Fruit fly (Drosophila melanogaster) whole organism, embryonic: Measurements from ENCODE around the gene CG11562.

Experiments
- Atf3 ChIP-seq: fragments of 200-800 bp; sonication (Bioruptor generic); optimal IDR thresholded peaks from 3 replicates; lab custom pipeline; 2016; ENCODE audit warnings: missing biosample characterization, missing genetic modification characterization
- BEAF-32 ChIP-seq: fragments of 200-800 bp; sonication (Bioruptor generic); optimal IDR thresholded peaks from 3 replicates; lab custom pipeline; 2017; ENCODE audit warnings: missing biosample characterization, missing genetic modification characterization, mild to moderate bottlenecking, moderate library complexity, missing genetic modification reagents
- CG11723 ChIP-seq: fragments of 200-800 bp; sonication (Bioruptor generic); optimal IDR thresholded peaks from 2 replicates; lab custom pipeline; 2017; ENCODE audit warnings: missing biosample characterization, mild to moderate bottlenecking, missing genetic modification characterization
- CG12071 ChIP-seq: fragments of 200-800 bp; sonication (Bioruptor generic); optimal IDR thresholded peaks from 3 replicates; lab custom pipeline; 2018; ENCODE audit warnings: missing biosample characterization, mild to moderate bottlenecking, missing genetic modification characterization
- CG12744 ChIP-seq: fragments of 200-800 bp; sonication (Bioruptor generic); optimal IDR thresholded peaks from 2 replicates; lab custom pipeline; 2016; ENCODE audit warnings: missing biosample characterization, missing genetic modification characterization
- CG12942 ChIP-seq: fragments of 200-800 bp; sonication (Bioruptor generic); optimal IDR thresholded peaks from 3 replicates; lab custom pipeline; 2016; ENCODE audit warnings: missing biosample characterization, missing genetic modification characterization
- CG14667 ChIP-seq: fragments of 200-800 bp; sonication (Bioruptor generic); IDR thresholded peaks from 2 replicates; pipeline ENCODE4 v1.3.6; 2022; ENCODE audit warnings: missing biosample characterization, missing genetic modification characterization
- CG1603 ChIP-seq: fragments of 200-800 bp; sonication (Bioruptor generic); optimal IDR thresholded peaks from 2 replicates; lab custom pipeline; 2019; ENCODE audit warnings: missing biosample characterization, mild to moderate bottlenecking, missing genetic modification characterization, moderate library complexity
- CG17385 ChIP-seq: fragments of 200-800 bp; sonication (Bioruptor generic); optimal IDR thresholded peaks from 3 replicates; lab custom pipeline; 2018; ENCODE audit warnings: missing biosample characterization, mild to moderate bottlenecking, missing genetic modification characterization
- CG18619 ChIP-seq: fragments of 200-800 bp; sonication (Bioruptor generic); optimal IDR thresholded peaks from 3 replicates; lab custom pipeline; 2017; ENCODE audit warnings: missing biosample characterization, mild to moderate bottlenecking, missing genetic modification characterization
- CG33213 ChIP-seq: fragments of 200-800 bp; sonication (Bioruptor generic); optimal IDR thresholded peaks from 3 replicates; lab custom pipeline; 2016; ENCODE audit warnings: missing biosample characterization, missing genetic modification characterization
- CG3726 ChIP-seq: fragments of 200-800 bp; sonication (Bioruptor generic); IDR thresholded peaks from 3 replicates; pipeline ENCODE4, ENCODE4 v1.3.6; 2022; ENCODE audit warnings: missing biosample characterization, missing genetic modification characterization
- CG3995 ChIP-seq: fragments of 200-800 bp; sonication (Bioruptor generic); optimal IDR thresholded peaks from 3 replicates; lab custom pipeline; 2016; ENCODE audit warnings: missing biosample characterization, missing genetic modification characterization
- CG4404 ChIP-seq: fragments of 200-800 bp; sonication (Bioruptor generic); IDR thresholded peaks from 2 replicates; pipeline ENCODE4 v1.3.6; 2022; ENCODE audit warnings: missing biosample characterization, missing genetic modification characterization
- CG4820 ChIP-seq: fragments of 200-800 bp; sonication (Bioruptor generic); optimal IDR thresholded peaks from 3 replicates; lab custom pipeline; 2016; ENCODE audit warnings: missing biosample characterization, missing genetic modification characterization
- CG6854 ChIP-seq: fragments of 200-800 bp; sonication (Bioruptor generic); optimal IDR thresholded peaks from 3 replicates; lab custom pipeline; 2017; ENCODE audit warnings: missing biosample characterization, mild to moderate bottlenecking, missing genetic modification characterization
- CG9727 ChIP-seq: fragments of 200-800 bp; sonication (Bioruptor generic); optimal IDR thresholded peaks from 3 replicates; lab custom pipeline; 2017; ENCODE audit warnings: missing biosample characterization, mild to moderate bottlenecking, missing genetic modification characterization
- CG9932 ChIP-seq: fragments of 200-800 bp; sonication (Bioruptor generic); IDR thresholded peaks from 2 replicates; pipeline ENCODE4 v1.3.6; 2022; ENCODE audit warnings: missing biosample characterization, missing genetic modification characterization
- D ChIP-seq, 2 experiments: fragments of 200-800 bp in 1 of 2; fragments of >200 bp in 1 of 2; sonication (Bioruptor generic) in 1 of 2; optimal IDR thresholded peaks; 2 replicates in 1 of 2; 3 replicates in 1 of 2; lab custom pipeline; 2017; ENCODE audit warnings: mild to moderate bottlenecking in 1 of 2, missing biosample characterization in 1 of 2, missing genetic modification characterization in 1 of 2, missing genetic modification reagents in 1 of 2
- Dfd ChIP-seq, 2 experiments: fragments of >200 bp; optimal IDR thresholded peaks; 2 replicates each; lab custom pipeline; 2017; ENCODE audit warnings: missing biosample characterization in 2 of 2, missing genetic modification characterization in 2 of 2
- Dip3 ChIP-seq: fragments of 200-800 bp; sonication (Bioruptor generic); optimal IDR thresholded peaks from 3 replicates; lab custom pipeline; 2016; ENCODE audit warnings: missing biosample characterization, missing genetic modification characterization
- Ets65A ChIP-seq: fragments of 200-800 bp; sonication (Bioruptor generic); peaks from one replicate; lab custom pipeline; 2016; ENCODE audit warnings: missing biosample characterization, missing genetic modification characterization
- GATAe ChIP-seq: fragments of 200-800 bp; sonication (Bioruptor generic); conservative IDR thresholded peaks from 2 replicates; pipeline ENCODE4 v1.3.6; 2022; ENCODE audit warnings: missing biosample characterization, missing genetic modification characterization
- HLH3B ChIP-seq: fragments of 200-800 bp; sonication (Bioruptor generic); IDR thresholded peaks from 2 replicates; pipeline ENCODE4 v1.3.6; 2022; ENCODE audit warnings: missing biosample characterization, missing genetic modification characterization
- HLH54F ChIP-seq: fragments of 200-800 bp; sonication (Bioruptor generic); optimal IDR thresholded peaks from 3 replicates; lab custom pipeline; 2016; ENCODE audit warnings: missing biosample characterization, missing genetic modification characterization
- HmgZ ChIP-seq: fragments of 200-800 bp; sonication (Bioruptor generic); optimal IDR thresholded peaks from 2 replicates; lab custom pipeline; 2018; ENCODE audit warnings: missing biosample characterization, mild to moderate bottlenecking, missing genetic modification characterization
- Mad ChIP-seq: fragments of 200-800 bp; sonication (Bioruptor generic); optimal IDR thresholded peaks from 2 replicates; lab custom pipeline; 2016; ENCODE audit warnings: missing biosample characterization, missing genetic modification characterization
- PHDP ChIP-seq: fragments of 200-800 bp; sonication (Bioruptor generic); optimal IDR thresholded peaks from 3 replicates; lab custom pipeline; 2018; ENCODE audit warnings: missing biosample characterization, mild to moderate bottlenecking, missing genetic modification characterization, moderate library complexity
- Poxn ChIP-seq: fragments of 200-800 bp; sonication (Bioruptor generic); IDR thresholded peaks from 2 replicates; pipeline ENCODE4 v1.3.6; 2022; ENCODE audit warnings: missing biosample characterization, missing genetic modification characterization
- Ravus ChIP-seq: fragments of 200-800 bp; sonication (Bioruptor generic); IDR thresholded peaks from 2 replicates; pipeline ENCODE4 v1.3.6; 2022; ENCODE audit warnings: missing biosample characterization, missing genetic modification characterization
- bsh ChIP-seq, 2 experiments: fragments of 200-800 bp; sonication (Bioruptor generic); optimal IDR thresholded peaks; 2 replicates each; lab custom pipeline; 2017 to 2018; ENCODE audit warnings: mild to moderate bottlenecking in 2 of 2, missing biosample characterization in 2 of 2, missing genetic modification characterization in 2 of 2, moderate library complexity in 1 of 2
- caup ChIP-seq: fragments of 200-800 bp; sonication (Bioruptor generic); optimal IDR thresholded peaks from 3 replicates; lab custom pipeline; 2017; ENCODE audit warnings: missing biosample characterization, mild to moderate bottlenecking, missing genetic modification characterization, moderate library complexity; ENCODE audit not compliant: severe bottlenecking
- croc ChIP-seq: fragments of 200-800 bp; sonication (Bioruptor generic); conservative IDR thresholded peaks from 3 replicates; pipeline ENCODE4 v1.3.6; 2022; ENCODE audit warnings: missing biosample characterization, missing genetic modification characterization
- crp ChIP-seq, 2 experiments: fragments of 200-800 bp; sonication (Bioruptor generic); optimal IDR thresholded peaks; 2 replicates in 1 of 2; 3 replicates in 1 of 2; lab custom pipeline; 2017; ENCODE audit warnings: missing biosample characterization in 2 of 2, missing genetic modification characterization in 2 of 2, mild to moderate bottlenecking in 1 of 2, moderate library complexity in 1 of 2
- dysf ChIP-seq: fragments of 200-800 bp; sonication (Bioruptor generic); IDR thresholded peaks from 3 replicates; pipeline ENCODE4 v1.3.6; 2022; ENCODE audit warnings: missing biosample characterization, missing genetic modification characterization
- exex ChIP-seq: fragments of 200-800 bp; sonication (Bioruptor generic); optimal IDR thresholded peaks from 4 replicates; lab custom pipeline; 2018; ENCODE audit warnings: missing biosample characterization, mild to moderate bottlenecking, missing genetic modification characterization, moderate library complexity
- fd64A ChIP-seq: fragments of 200-800 bp; sonication (Bioruptor generic); optimal IDR thresholded peaks from 3 replicates; lab custom pipeline; 2018; ENCODE audit warnings: missing biosample characterization, mild to moderate bottlenecking, missing genetic modification characterization
- gce ChIP-seq: fragments of 200-800 bp; sonication (Bioruptor generic); IDR thresholded peaks from 3 replicates; pipeline ENCODE4 v1.3.6; 2022; ENCODE audit warnings: missing biosample characterization, missing genetic modification characterization
- gsb ChIP-seq: fragments of 200-800 bp; sonication (Bioruptor generic); IDR thresholded peaks from 2 replicates; pipeline ENCODE4 v1.3.6; 2022; ENCODE audit warnings: missing biosample characterization, missing genetic modification characterization
- hb ChIP-seq: fragments of 200-800 bp; sonication (Bioruptor generic); IDR thresholded peaks from 3 replicates; pipeline ENCODE4 v1.3.6; 2022; ENCODE audit warnings: missing biosample characterization, missing genetic modification characterization; ENCODE audit not compliant: partially characterized antibody
- hth ChIP-seq: fragments of >200 bp; optimal IDR thresholded peaks from 2 replicates; lab custom pipeline; 2017; ENCODE audit warnings: inconsistent platforms
- kni ChIP-seq: fragments of 200-800 bp; sonication (Bioruptor generic); optimal IDR thresholded peaks from 3 replicates; lab custom pipeline; 2017; ENCODE audit warnings: mild to moderate bottlenecking, missing biosample characterization, missing genetic modification reagents, missing genetic modification characterization
- lmd ChIP-seq: fragments of 200-800 bp; sonication (Bioruptor generic); IDR thresholded peaks from 2 replicates; pipeline ENCODE4 v1.3.6; 2022; ENCODE audit warnings: missing biosample characterization, missing genetic modification characterization
- mld ChIP-seq: fragments of 200-800 bp; sonication (Bioruptor generic); IDR thresholded peaks from 3 replicates; pipeline ENCODE4 v1.3.6; 2022; ENCODE audit warnings: missing biosample characterization, missing genetic modification characterization; ENCODE audit not compliant: partially characterized antibody
- shn ChIP-seq: fragments of 200-800 bp; sonication (Bioruptor generic); optimal IDR thresholded peaks from 3 replicates; lab custom pipeline; 2016; ENCODE audit warnings: missing biosample characterization, missing genetic modification characterization
- ssp ChIP-seq: fragments of 200-800 bp; sonication (Bioruptor generic); IDR thresholded peaks from 2 replicates; pipeline ENCODE4 v1.3.6; 2022; ENCODE audit warnings: missing biosample characterization, missing genetic modification characterization
- stwl ChIP-seq: fragments of 200-800 bp; sonication (Bioruptor generic); optimal IDR thresholded peaks from 3 replicates; lab custom pipeline; 2018; ENCODE audit warnings: missing biosample characterization, mild to moderate bottlenecking, missing genetic modification characterization, moderate library complexity
- tup ChIP-seq: fragments of 200-800 bp; sonication (Bioruptor generic); optimal IDR thresholded peaks from 2 replicates; lab custom pipeline; 2016; ENCODE audit warnings: missing biosample characterization, mild to moderate bottlenecking, missing genetic modification characterization, moderate library complexity
- wdn ChIP-seq: fragments of 200-800 bp; sonication (Bioruptor generic); IDR thresholded peaks from 2 replicates; pipeline ENCODE4 v1.3.6; 2022; ENCODE audit warnings: missing biosample characterization, missing genetic modification characterization
- zen ChIP-seq: fragments of 200-800 bp; sonication (Bioruptor generic); optimal IDR thresholded peaks from 3 replicates; lab custom pipeline; 2018; ENCODE audit warnings: missing biosample characterization, mild to moderate bottlenecking, missing genetic modification characterization, moderate library complexity

The CG11562 gene

dm6 chr2L:286421-286820 lies 5.8 kb upstream of the CG11562 start (continued):
- TF ChIP-seq Dfd (GFP tag; optimal IDR thresholded peaks at IDR 0.05; lab: Kevin White, UChicago) (no peak), kni (GFP tag; lab: Kevin White, UChicago) (no peak), ssp (GFP tag; lab: Robert Waterston, UW) (peak; percentile 36; the same call in 1 of the 2 replicates), Poxn (GFP tag; lab: Robert Waterston, UW) (peak; percentile 4; the same call in 1 of the 2 replicates), fd64A (GFP tag; lab: Kevin White, UChicago) (no peak), CG33213 (GFP tag; lab: Kevin White, UChicago) (peak; percentile 44), CG14667 (0 out of 2 replicates have a peak, but pooled peaks have one; percentile 32), gce (GFP tag; lab: Robert Waterston, UW) (peak; percentile 11; the same call in 1 of the 3 replicates), crp (GFP tag; optimal IDR thresholded peaks at IDR 0.05; lab: Kevin White, UChicago) (no peak), HLH54F (GFP tag; lab: Kevin White, UChicago) (peak; percentile 62), CG4404 (GFP tag; lab: Robert Waterston, UW) (no peak), PHDP (tag; lab: Kevin White, UChicago) (peak; percentile 69), Mad (GFP tag; lab: Kevin White, UChicago) (peak; percentile 11), tup (GFP tag; lab: Kevin White, UChicago) (peak; percentile 39), wdn (peak; percentile 56; the same call in 1 of the 2 replicates), GATAe (peak; percentile 94), CG12071 (GFP tag; lab: Kevin White, UChicago) (peak; percentile 67), hth (lab: Kevin White, UChicago) (no peak), hb (GFP tag; lab: Robert Waterston, UW) (no peak), CG6854 (GFP tag; lab: Kevin White, UChicago) (peak; percentile 55), CG3726 (GFP tag; lab: Robert Waterston, UW) (no peak), HLH3B (GFP tag; lab: Robert Waterston, UW) (peak; percentile 61), BEAF-32 (no peak), CG12942 (GFP tag; lab: Kevin White, UChicago) (peak; percentile 51), CG17385 (GFP tag; lab: Kevin White, UChicago) (peak; percentile 70), CG1603 (tag; lab: Kevin White, UChicago) (peak; percentile 57), lmd (GFP tag; lab: Robert Waterston, UW) (peak; percentile 77), HmgZ (tag; lab: Kevin White, UChicago) (peak; percentile 91), bsh (GFP tag; optimal IDR thresholded peaks at IDR 0.05; lab: Kevin White, UChicago) (peak; percentile 46 to 54), stwl (tag; lab: Kevin White, UChicago) (no peak), mld (GFP tag; lab: Robert Waterston, UW) (no peak), Ets65A (GFP tag; lab: Kevin White, UChicago) (peak; percentile 69), CG12744 (GFP tag; lab: Kevin White, UChicago) (peak; percentile 54), D (optimal IDR thresholded peaks at IDR 0.05; lab: Kevin White, UChicago) (no peak), D (GFP tag; optimal IDR thresholded peaks at IDR 0.05; lab: Kevin White, UChicago) (no peak), exex (tag; lab: Kevin White, UChicago) (peak; percentile 50), CG11723 (GFP tag; lab: Kevin White, UChicago) (peak; percentile 36), zen (tag; lab: Kevin White, UChicago) (no peak), CG9932 (GFP tag; lab: Robert Waterston, UW) (peak; percentile 86), Atf3 (GFP tag; lab: Kevin White, UChicago) (no peak), dysf (peak; percentile 75), gsb (GFP tag; lab: Robert Waterston, UW) (peak; percentile 72), caup (GFP tag; lab: Kevin White, UChicago) (peak; percentile 74), CG3995 (GFP tag; lab: Kevin White, UChicago) (no peak), Dip3 (GFP tag; lab: Kevin White, UChicago) (peak; percentile 77), shn (GFP tag; lab: Kevin White, UChicago) (peak; percentile 41), CG18619 (peak; percentile 55), CG9727 (GFP tag; lab: Kevin White, UChicago) (no peak), CG4820 (GFP tag; lab: Kevin White, UChicago) (peak; percentile 37), Ravus (GFP tag; lab: Robert Waterston, UW) (no peak), croc (no peak)
